Worm (Caenorhabditis elegans) whole organism, young adult: ENCODE data around the gene dlst-1.

Experiments
- B0336.3 ChIP-seq: fragments of 200-800 bp; sonication (Bioruptor generic); IDR thresholded peaks from 2 replicates; pipeline ENCODE4 v1.3.6; 2022; ENCODE audit warnings: missing genetic modification characterization, missing compliant biosample characterization
- C17E4.6 ChIP-seq: fragments of 200-800 bp; sonication (Bioruptor generic); IDR thresholded peaks from 2 replicates; pipeline ENCODE4 v1.3.6; 2022; ENCODE audit warnings: missing genetic modification reagents, missing genetic modification characterization, missing compliant biosample characterization
- D2030.7 ChIP-seq: fragments of 200-800 bp; sonication (Bioruptor generic); IDR thresholded peaks from 2 replicates; pipeline ENCODE4 v1.3.6; 2022; ENCODE audit warnings: missing genetic modification reagents, missing genetic modification characterization, missing compliant biosample characterization
- F33H1.4 ChIP-seq: fragments of 200-800 bp; sonication (Bioruptor generic); IDR thresholded peaks from 2 replicates; pipeline ENCODE4 v1.3.6; 2022; ENCODE audit warnings: missing genetic modification reagents, missing genetic modification characterization, missing compliant biosample characterization
- F52B5.7 ChIP-seq: sonication (generic microtip); optimal IDR thresholded peaks from 2 replicates; lab custom pipeline; 2016; ENCODE audit warnings: mild to moderate bottlenecking, missing genetic modification characterization, missing compliant biosample characterization
- T26A5.8 ChIP-seq: sonication (generic microtip); optimal IDR thresholded peaks from 2 replicates; lab custom pipeline; 2016; ENCODE audit warnings: missing genetic modification characterization, missing compliant biosample characterization
- Y53G8AR.9 ChIP-seq: fragments of 200-800 bp; sonication (Bioruptor generic); conservative IDR thresholded peaks from 2 replicates; pipeline ENCODE4 v1.3.6; 2022; ENCODE audit warnings: missing genetic modification reagents, missing genetic modification characterization, missing compliant biosample characterization
- Y95B8A.8 ChIP-seq: fragments of 200-800 bp; sonication (Bioruptor generic); IDR thresholded peaks from 2 replicates; pipeline ENCODE4 v1.3.6; 2022; ENCODE audit warnings: missing genetic modification reagents, missing genetic modification characterization, missing compliant biosample characterization
- aptf-3 ChIP-seq: fragments of 200-800 bp; sonication (Bioruptor generic); IDR thresholded peaks from 2 replicates; pipeline ENCODE4 v1.3.6; 2022; ENCODE audit warnings: missing genetic modification characterization, missing compliant biosample characterization
- atf-7 ChIP-seq: sonication (generic microtip); optimal IDR thresholded peaks from 2 replicates; lab custom pipeline; 2017; ENCODE audit warnings: mild to moderate bottlenecking, missing genetic modification characterization, missing compliant biosample characterization
- bed-2 ChIP-seq: fragments of 200-800 bp; sonication (Bioruptor generic); IDR thresholded peaks from 2 replicates; pipeline ENCODE4 v1.3.6; 2022; ENCODE audit warnings: missing genetic modification reagents, missing genetic modification characterization, missing compliant biosample characterization
- cebp-1 ChIP-seq, 2 experiments: fragments of 200-800 bp in 1 of 2; sonication (Bioruptor generic) in 1 of 2; sonication (generic microtip) in 1 of 2; IDR thresholded peaks in 1 of 2; optimal IDR thresholded peaks in 1 of 2; 2 replicates each; pipeline versions ENCODE4 v1.3.6 to Lab custom; 2017 to 2022; ENCODE audit warnings: missing compliant biosample characterization in 2 of 2, missing genetic modification characterization in 2 of 2, mild to moderate bottlenecking in 1 of 2, missing genetic modification reagents in 1 of 2, moderate library complexity in 1 of 2
- ceh-100 ChIP-seq: fragments of 200-800 bp; sonication (Bioruptor generic); IDR thresholded peaks from 2 replicates; pipeline ENCODE4 v1.3.6; 2022; ENCODE audit warnings: missing genetic modification reagents, missing genetic modification characterization, missing compliant biosample characterization
- ceh-40 ChIP-seq: fragments of 200-800 bp; sonication (Bioruptor generic); IDR thresholded peaks from 2 replicates; pipeline ENCODE4 v1.3.6; 2022; ENCODE audit warnings: missing genetic modification characterization, missing compliant biosample characterization
- ceh-91 ChIP-seq: fragments of 200-800 bp; sonication (Bioruptor generic); IDR thresholded peaks from 2 replicates; pipeline ENCODE4 v1.3.6; 2022; ENCODE audit warnings: missing genetic modification reagents, missing genetic modification characterization, missing compliant biosample characterization
- die-1 ChIP-seq: sonication (generic microtip); optimal IDR thresholded peaks from 2 replicates; lab custom pipeline; 2016; ENCODE audit warnings: missing genotype, mild to moderate bottlenecking, missing genetic modification characterization, missing compliant biosample characterization
- dox-1 ChIP-seq: fragments of 200-800 bp; sonication (Bioruptor generic); IDR thresholded peaks from 2 replicates; pipeline ENCODE4 v1.3.6; 2022; ENCODE audit warnings: missing genetic modification reagents, missing genetic modification characterization, missing compliant biosample characterization
- dpl-1 ChIP-seq: fragments of 150-350 bp; optimal IDR thresholded peaks from 2 replicates; lab custom pipeline; 2014; ENCODE audit warnings: missing biosample characterization, missing genetic modification reagents, missing genetic modification characterization
- efl-1 ChIP-seq: fragments of 150-350 bp; optimal IDR thresholded peaks from 2 replicates; lab custom pipeline; 2014; ENCODE audit warnings: missing biosample characterization, missing genetic modification reagents, missing genetic modification characterization
- egrh-3 ChIP-seq: fragments of 200-800 bp; sonication (Bioruptor generic); IDR thresholded peaks from 2 replicates; pipeline ENCODE4 v1.3.6; 2022; ENCODE audit warnings: missing genetic modification reagents, missing genetic modification characterization, missing compliant biosample characterization
- ets-4 ChIP-seq: fragments of 200-800 bp; sonication (Bioruptor generic); optimal IDR thresholded peaks from 2 replicates; lab custom pipeline; 2018; ENCODE audit warnings: mild to moderate bottlenecking, missing genetic modification characterization, missing compliant biosample characterization
- lin-26 ChIP-seq: fragments of 200-800 bp; sonication (Bioruptor generic); IDR thresholded peaks from 2 replicates; pipeline ENCODE4 v1.3.6; 2022; ENCODE audit warnings: missing genetic modification reagents, missing genetic modification characterization, missing compliant biosample characterization
- lin-40 ChIP-seq: sonication (generic microtip); optimal IDR thresholded peaks from 2 replicates; lab custom pipeline; 2016; ENCODE audit warnings: missing genetic modification characterization, mild to moderate bottlenecking, missing compliant biosample characterization, missing genotype, missing genetic modification reagents
- lin-54 ChIP-seq: fragments of 200-800 bp; sonication (Bioruptor generic); optimal IDR thresholded peaks from 2 replicates; lab custom pipeline; 2018; ENCODE audit warnings: mild to moderate bottlenecking, missing genetic modification characterization, missing compliant biosample characterization
- lsl-1 ChIP-seq: fragments of 200-800 bp; sonication (Bioruptor generic); optimal IDR thresholded peaks from 2 replicates; lab custom pipeline; 2018; ENCODE audit warnings: mild to moderate bottlenecking, missing genetic modification characterization, moderate library complexity, missing compliant biosample characterization
- lsy-27 ChIP-seq: sonication (generic microtip); optimal IDR thresholded peaks from 2 replicates; lab custom pipeline; 2017; ENCODE audit warnings: missing genetic modification characterization, mild to moderate bottlenecking, missing compliant biosample characterization, antibody characterized with exemption, missing genotype, borderline replicate concordance; ENCODE audit not compliant: insufficient read depth
- madf-6 ChIP-seq: fragments of 200-800 bp; sonication (Bioruptor generic); IDR thresholded peaks from 2 replicates; pipeline ENCODE4 v1.3.6; 2022; ENCODE audit warnings: missing genetic modification reagents, missing genetic modification characterization, missing compliant biosample characterization
- madf-8 ChIP-seq: fragments of 200-800 bp; sonication (Bioruptor generic); conservative IDR thresholded peaks from 2 replicates; pipeline ENCODE4 v1.3.6; 2022; ENCODE audit warnings: missing genetic modification reagents, missing genetic modification characterization, missing compliant biosample characterization
- mcd-1 ChIP-seq: fragments of 200-800 bp; sonication (Bioruptor generic); IDR thresholded peaks from 2 replicates; pipeline ENCODE4 v1.3.6; 2022; ENCODE audit warnings: missing genetic modification reagents, missing genetic modification characterization, missing compliant biosample characterization
- mes-4 ChIP-seq: sonication (generic microtip); optimal IDR thresholded peaks from 2 replicates; lab custom pipeline; 2016; ENCODE audit warnings: missing genotype, missing genetic modification characterization, missing compliant biosample characterization
- mxl-1 ChIP-seq: sonication (generic microtip); optimal IDR thresholded peaks from 2 replicates; lab custom pipeline; 2016; ENCODE audit warnings: missing genetic modification characterization, missing compliant biosample characterization
- nhr-179 ChIP-seq: sonication (generic microtip); optimal IDR thresholded peaks from 2 replicates; lab custom pipeline; 2016; ENCODE audit warnings: mild to moderate bottlenecking, missing genetic modification characterization, missing compliant biosample characterization
- nhr-80 ChIP-seq: sonication (generic microtip); optimal IDR thresholded peaks from 2 replicates; lab custom pipeline; 2016; ENCODE audit warnings: missing genetic modification characterization, missing compliant biosample characterization
- rcor-1 ChIP-seq: fragments of 200-800 bp; sonication (Bioruptor generic); IDR thresholded peaks from 2 replicates; pipeline ENCODE4 v1.3.6; 2022; ENCODE audit warnings: missing genetic modification reagents, missing genetic modification characterization, missing compliant biosample characterization
- rpc-1 ChIP-seq, 2 experiments: fragments of 150-350 bp in 1 of 2; sonication (generic microtip) in 1 of 2; optimal IDR thresholded peaks; 2 replicates each; lab custom pipeline; 2014 to 2018; ENCODE audit warnings: missing biosample characterization in 1 of 2, missing genetic modification characterization in 1 of 2, missing genetic modification reagents in 1 of 2, missing genotype in 1 of 2
- snpc-1.3 ChIP-seq: sonication (generic microtip); optimal IDR thresholded peaks from 2 replicates; lab custom pipeline; 2017; ENCODE audit warnings: missing genetic modification characterization, mild to moderate bottlenecking, missing compliant biosample characterization, antibody characterized with exemption, moderate library complexity, missing genotype, missing genetic modification reagents; ENCODE audit not compliant: insufficient read depth
- snpc-3.4 ChIP-seq: sonication (generic microtip); optimal IDR thresholded peaks from 2 replicates; lab custom pipeline; 2017; ENCODE audit warnings: missing genetic modification characterization, mild to moderate bottlenecking, missing compliant biosample characterization, antibody characterized with exemption, moderate library complexity, missing genotype, missing genetic modification reagents
- tbp1 ChIP-seq: fragments of 200-800 bp; sonication (Bioruptor generic); optimal IDR thresholded peaks from 2 replicates; lab custom pipeline; 2018; ENCODE audit warnings: mild to moderate bottlenecking, missing genetic modification characterization, missing compliant biosample characterization
- unc-130 ChIP-seq: sonication (generic microtip); optimal IDR thresholded peaks from 2 replicates; lab custom pipeline; 2016; ENCODE audit warnings: missing genetic modification reagents, missing genetic modification characterization, missing compliant biosample characterization
- xnd-1 ChIP-seq: sonication (generic microtip); optimal IDR thresholded peaks from 2 replicates; lab custom pipeline; 2016; ENCODE audit warnings: missing genotype, missing genetic modification reagents, missing genetic modification characterization, missing compliant biosample characterization
- ztf-26 ChIP-seq: sonication (generic microtip); optimal IDR thresholded peaks from 2 replicates; lab custom pipeline; 2017; ENCODE audit warnings: missing genetic modification characterization, missing compliant biosample characterization

dlst-1 gene

DNA sequence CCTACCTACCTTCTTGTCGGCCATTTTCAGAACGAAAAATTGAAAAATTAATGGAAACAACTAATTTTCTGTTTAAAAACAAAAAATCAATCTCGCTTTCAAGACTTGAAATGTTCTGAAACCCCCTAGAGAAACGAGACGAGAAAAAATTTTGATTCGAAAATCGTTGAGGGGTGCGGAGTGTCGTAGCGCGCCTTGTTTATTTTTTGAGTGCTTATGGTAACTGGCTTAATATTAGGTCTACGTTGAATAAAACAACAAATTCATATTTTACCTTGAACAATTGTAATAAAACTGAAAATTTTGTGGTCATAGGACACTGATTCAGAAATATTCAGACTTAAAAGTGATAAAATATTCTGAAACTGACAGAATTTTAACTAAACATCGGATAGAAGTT, 1.6 kb upstream of the dlst-1 start, which contains the start of gene sna-1 (continued):
- TF ChIP-seq ets-4 (GFP tag; lab: Kevin White, UChicago): no peak
- no peak for TF ChIP-seq nhr-179 (tag; lab: Kevin White, UChicago)
- TF ChIP-seq mxl-1 (tag; lab: Kevin White, UChicago): no peak
- TF ChIP-seq die-1: no peak

DNA sequence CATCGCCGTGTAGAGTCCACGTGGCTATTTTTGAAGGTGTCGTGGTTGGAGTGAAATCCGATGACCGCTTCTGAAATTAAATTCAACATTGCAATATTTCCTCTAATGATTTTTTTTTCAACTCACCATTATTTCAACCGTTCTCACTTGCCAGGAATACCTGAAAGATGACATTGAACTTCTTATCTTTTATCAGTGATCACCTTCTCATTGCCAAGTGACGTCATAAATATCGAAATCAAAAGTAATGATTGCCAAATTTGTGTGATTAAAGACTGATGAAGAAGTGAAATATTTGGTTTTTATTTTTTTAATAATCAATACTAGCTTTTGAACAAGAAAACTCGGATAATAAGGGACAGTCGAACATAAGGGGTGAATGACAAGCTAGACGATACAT, 2.1 kb downstream of the dlst-1 start, which contains the start of gene W02F12.4:
W02F12.4 (minus strand) TSS at position 164 of the 400 bp plus-strand sequence.
- TF ChIP-seq tbp1 (GFP tag; lab: Kevin White, UChicago): peak; percentile 20
- TF ChIP-seq ztf-26: peak; percentile 33
- TF ChIP-seq lin-40 (tag; lab: Kevin White, UChicago): peak; percentile 34
- peak; percentile 56; the same call in 1 of the 2 replicates for TF ChIP-seq Y53G8AR.9 (GFP tag; lab: Robert Waterston, UW)
- peak; percentile 69 for TF ChIP-seq nhr-80
- TF ChIP-seq ceh-100 (GFP tag; lab: Robert Waterston, UW): no peak
- peak; percentile 90 for TF ChIP-seq atf-7
- no peak for TF ChIP-seq T26A5.8 (tag; lab: Kevin White, UChicago)
- TF ChIP-seq cebp-1 (GFP tag; IDR thresholded peaks at IDR 0.05; lab: Robert Waterston, UW): no peak
- peak; percentile 38 for TF ChIP-seq cebp-1 (tag; optimal IDR thresholded peaks at IDR 0.05; lab: Kevin White, UChicago)

- 0 out of 2 replicates have a peak, but pooled peaks have one; percentile 33 for TF ChIP-seq ceh-91 (GFP tag; lab: Robert Waterston, UW)
- TF ChIP-seq lsl-1 (GFP tag; lab: Kevin White, UChicago): peak; percentile 15
- TF ChIP-seq ceh-40 (GFP tag; lab: Robert Waterston, UW): no peak
Measured at ce11 chrV:6705367-6705766, 3.5 kb downstream of the dlst-1 start.

DNA sequence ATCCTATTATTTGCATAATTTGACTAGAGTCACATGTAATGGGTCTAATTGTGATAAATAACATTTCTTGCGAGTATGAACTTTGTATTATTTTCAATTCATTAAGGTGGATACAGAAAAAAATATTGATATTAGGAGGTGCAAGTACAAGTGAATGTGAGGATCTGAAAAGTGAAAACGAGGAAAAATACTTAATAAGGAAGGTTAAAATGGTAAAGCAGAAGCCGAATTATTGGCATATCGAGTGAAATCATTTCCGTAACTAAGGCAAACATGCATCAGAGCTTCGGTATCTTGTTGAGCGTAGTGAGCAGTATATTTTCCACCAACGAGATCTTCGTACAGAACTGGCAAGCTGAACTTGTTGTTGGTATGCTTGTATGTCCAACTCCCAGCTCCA, 4.4 kb downstream of the dlst-1 start:
- TF ChIP-seq egrh-3 (GFP tag; lab: Robert Waterston, UW) (no peak), Y95B8A.8 (GFP tag; lab: Robert Waterston, UW) (0 out of 2 replicates have a peak, but pooled peaks have one; percentile 7), bed-2 (GFP tag; lab: Robert Waterston, UW) (no peak), mes-4 (tag; lab: Kevin White, UChicago) (no peak), xnd-1 (tag; lab: Kevin White, UChicago) (peak; percentile 25), B0336.3 (GFP tag; lab: Robert Waterston, UW) (peak; percentile 58; the same call in 1 of the 2 replicates), madf-6 (GFP tag; lab: Robert Waterston, UW) (peak; percentile 55; the same call in 1 of the 2 replicates), lin-26 (GFP tag; lab: Robert Waterston, UW) (peak; percentile 28; the same call in 1 of the 2 replicates), F52B5.7 (tag; lab: Kevin White, UChicago) (no peak)

- TF ChIP-seq lin-54 (GFP tag; lab: Kevin White, UChicago) (peak; percentile 10), C17E4.6 (GFP tag; lab: Robert Waterston, UW) (no peak), madf-8 (GFP tag; lab: Robert Waterston, UW) (peak; percentile 67), aptf-3 (no peak), dpl-1 (peak; percentile 61), madf-6 (GFP tag; lab: Robert Waterston, UW) (peak; percentile 90), xnd-1 (tag; lab: Kevin White, UChicago) (peak; percentile 83), rcor-1 (GFP tag; lab: Robert Waterston, UW) (0 out of 2 replicates have a peak, but pooled peaks have one; percentile 8), snpc-1.3 (tag; lab: Kevin White, UChicago) (peak; percentile 12), D2030.7 (0 out of 2 replicates have a peak, but pooled peaks have one; percentile 35), lsy-27 (no peak), mcd-1 (GFP tag; lab: Robert Waterston, UW) (no peak), F33H1.4 (GFP tag; lab: Robert Waterston, UW) (peak; percentile 82), unc-130 (GFP tag; lab: Kevin White, UChicago) (no peak), egrh-3 (GFP tag; lab: Robert Waterston, UW) (no peak), snpc-3.4 (peak; percentile 27), lsl-1 (GFP tag; lab: Kevin White, UChicago) (peak; percentile 92), efl-1 (peak; percentile 77), rpc-1 (optimal IDR thresholded peaks at IDR 0.05; lab: Kevin White, UChicago) (no peak), rpc-1 (tag; optimal IDR thresholded peaks at IDR 0.05; lab: Kevin White, UChicago) (no peak), dox-1 (GFP tag; lab: Robert Waterston, UW) (0 out of 2 replicates have a peak, but pooled peaks have one; percentile 21)
Measured at ce11 chrV:6702692-6703091, 6.2 kb downstream of the dlst-1 start, which contains the start of gene era-1. Gene era-1 (plus strand): TSS chrV:6703057.
